Worm (Caenorhabditis elegans): ENCODE measurements around the gene tni-1.

- TF ChIP-seq W03F9.2 (tag; optimal IDR thresholded peaks at IDR 0.05) (no peak), him-1 (tag; optimal IDR thresholded peaks at IDR 0.05) (no peak)
Observed at ce11 chrX:11414837-11415550, 37.7 kb upstream of the tni-1 start, which contains the start of gene pek-1.

All from whole organism, L4/young adult.